Worm (Caenorhabditis elegans): Measurements from ENCODE around the gene C25H3.11.
A peak's percentile ranks its signal among the peaks of the same experiment; 100 is the strongest.

Gene C25H3.11

ce11 chrII:5660736-5661734 lies 27.8 kb downstream of the C25H3.11 start, which contains the start of the genes ift-43 and mdt-26 (continued):
- TF ChIP-seq nhr-77 (tag; optimal IDR thresholded peaks at IDR 0.05) (peak; percentile 66), elt-3 (tag; optimal IDR thresholded peaks at IDR 0.05) (peak in 2 of 6 experiments; percentile 57 to 58), C04F5.9 (tag; optimal IDR thresholded peaks at IDR 0.05) (peak; percentile 56), sptf-1 (tag; optimal IDR thresholded peaks at IDR 0.05) (no peak), C34B4.2 (tag; optimal IDR thresholded peaks at IDR 0.05) (peak; percentile 14), nhr-47 (tag; optimal IDR thresholded peaks at IDR 0.05) (peak; percentile 94), ceh-82 (tag; optimal IDR thresholded peaks at IDR 0.05) (peak; percentile 17 to 89 (median 77)), nhr-12 (tag; optimal IDR thresholded peaks at IDR 0.05) (no peak), F16B12.6 (tag; optimal IDR thresholded peaks at IDR 0.05) (peak; percentile 48), blmp-1 (tag; optimal IDR thresholded peaks at IDR 0.05) (peak; percentile 44), dpl-1 (GFP tag; optimal IDR thresholded peaks at IDR 0.05) (peak; percentile 35 to 70 (median 60)), ztf-11 (tag; optimal IDR thresholded peaks at IDR 0.05) (peak in 1 of 2 experiments; percentile 82), ceh-63 (GFP tag; optimal IDR thresholded peaks at IDR 0.05) (peak; percentile 15), mdl-1 (tag; optimal IDR thresholded peaks at IDR 0.05) (peak in 1 of 2 experiments; percentile 78), hpl-2 (GFP tag; optimal IDR thresholded peaks at IDR 0.05) (peak; percentile 49), nhr-76 (tag; optimal IDR thresholded peaks at IDR 0.05) (peak; percentile 44), isw-1 (GFP tag; IDR thresholded peaks at IDR 0.05) (peak; percentile 89), irx-1 (tag; optimal IDR thresholded peaks at IDR 0.05) (peak; percentile 87), nhr-20 (tag; optimal IDR thresholded peaks at IDR 0.05) (peak; percentile 90), tbx-2 (tag; optimal IDR thresholded peaks at IDR 0.05) (peak; percentile 92), pax-3 (tag; optimal IDR thresholded peaks at IDR 0.05) (peak; percentile 53), skn-1 (tag; optimal IDR thresholded peaks at IDR 0.05) (peak; percentile 84), unc-86 (tag; optimal IDR thresholded peaks at IDR 0.05) (peak; percentile 88), Y116A8C.19 (tag; optimal IDR thresholded peaks at IDR 0.05; ENCODE audit: borderline replicate concordance) (no peak), rnt-1 (tag; optimal IDR thresholded peaks at IDR 0.05) (peak; percentile 78), fkh-10 (GFP tag; optimal IDR thresholded peaks at IDR 0.05) (peak; percentile 76), ceh-88 (GFP tag; IDR thresholded peaks at IDR 0.05) (peak; percentile 71), zip-4 (GFP tag; optimal IDR thresholded peaks at IDR 0.05) (peak; percentile 77), efl-1 (optimal IDR thresholded peaks at IDR 0.05) (peak; percentile 68 to 74), efl-1 (GFP tag; optimal IDR thresholded peaks at IDR 0.05 in 1 of 2) (peak; percentile 64 to 96), unc-30 (tag; optimal IDR thresholded peaks at IDR 0.05) (no peak), efl-3 (GFP tag; optimal IDR thresholded peaks at IDR 0.05) (peak; percentile 74), nhr-85 (tag) (peak; percentile 87), lin-35 (GFP tag; optimal IDR thresholded peaks at IDR 0.05) (peak; percentile 77 to 79), zag-1 (tag; optimal IDR thresholded peaks at IDR 0.05) (no peak), snu-23 (GFP tag; optimal IDR thresholded peaks at IDR 0.05) (peak; percentile 93), jun-1 (tag; optimal IDR thresholded peaks at IDR 0.05) (peak; percentile 82), xbp-1 (tag; optimal IDR thresholded peaks at IDR 0.05) (peak; percentile 96), C16A3.4 (tag; optimal IDR thresholded peaks at IDR 0.05) (peak; percentile 76), ets-5 (GFP tag; IDR thresholded peaks at IDR 0.05) (no peak), elt-2 (tag; optimal IDR thresholded peaks at IDR 0.05) (peak; percentile 57)

DNA sequence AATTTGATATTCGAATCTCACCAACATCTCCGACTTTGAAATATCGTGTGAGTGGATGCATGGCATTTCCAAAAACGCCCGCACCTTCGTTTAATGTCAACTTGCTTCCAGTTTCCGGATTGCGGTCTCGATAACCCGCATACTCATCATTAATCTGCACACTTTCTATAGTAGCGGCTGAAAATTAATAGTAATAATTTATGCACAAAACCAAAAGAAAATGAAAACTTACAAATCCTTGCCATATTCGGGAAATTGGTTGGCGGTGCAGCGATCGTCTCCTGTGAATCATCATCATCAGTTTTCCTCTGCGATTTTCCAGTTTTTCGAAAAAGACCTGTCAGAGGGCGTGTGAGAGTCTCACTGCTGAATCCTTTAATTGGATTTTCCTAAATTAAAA lies 28.7 kb downstream of the C25H3.11 start:
- TF ChIP-seq blmp-1 (tag; optimal IDR thresholded peaks at IDR 0.05) (no peak), mab-9 (GFP tag; IDR thresholded peaks at IDR 0.05) (peak; percentile 27; the same call in 1 of the 2 replicates)
